Fruit fly (Drosophila melanogaster): ENCODE results near the gene CG6770.
A peak's percentile ranks its signal among the peaks of the same experiment; 100 is the strongest.

The CG6770 gene

DNA sequence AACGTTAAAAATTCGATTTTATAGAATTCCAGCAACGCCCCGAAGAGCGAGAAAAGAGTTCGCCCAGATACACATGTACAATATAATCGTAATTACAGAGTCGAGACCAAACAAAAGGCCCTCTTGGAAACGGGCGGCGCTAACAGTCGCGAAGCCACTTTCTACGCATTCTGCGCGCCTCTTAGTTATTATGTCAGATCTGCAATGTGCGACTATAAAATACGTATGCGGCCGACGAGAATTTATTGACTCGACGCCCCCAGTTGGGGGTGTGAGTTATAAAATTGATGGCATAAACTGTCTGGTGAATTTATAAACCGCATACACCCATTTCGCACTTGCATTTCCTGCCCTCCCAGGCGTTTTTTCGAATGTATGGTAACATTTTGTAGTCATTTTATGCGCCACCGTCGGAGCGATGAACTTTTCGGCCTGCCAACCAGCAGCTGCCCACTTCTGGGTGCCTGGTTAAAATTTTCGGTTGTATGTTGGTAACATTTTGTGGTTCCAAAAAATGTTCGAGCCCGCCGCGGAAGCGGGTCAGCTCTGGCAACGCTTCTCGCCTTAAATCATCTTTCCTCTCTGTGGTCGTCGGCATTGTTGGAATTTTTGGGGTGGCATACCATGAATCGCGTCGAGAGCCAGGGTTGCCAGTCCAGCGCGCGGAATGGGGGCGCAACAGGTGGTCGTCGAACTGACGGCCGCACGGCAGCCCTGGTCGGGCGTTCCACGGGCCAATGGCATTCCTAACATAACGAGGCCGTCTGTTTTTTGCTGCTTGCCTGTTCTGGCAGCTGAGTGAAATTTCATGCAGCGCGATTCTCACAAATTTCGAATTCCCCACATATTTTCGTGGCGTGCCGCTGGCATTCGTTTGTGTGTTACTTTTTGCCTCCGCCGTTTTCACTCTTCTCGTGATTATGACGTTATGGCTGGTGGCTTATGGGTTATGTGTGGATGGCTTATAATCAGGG, 33.9 kb downstream of the CG6770 start (continued):
- TF ChIP-seq Usf (GFP tag; optimal IDR thresholded peaks at IDR 0.05): peak; percentile 30
- peak; percentile 48 for TF ChIP-seq ewg (GFP tag; optimal IDR thresholded peaks at IDR 0.05)
- peak in 1 of 3 experiments; percentile 74 for TF ChIP-seq Stat92E (GFP tag; optimal IDR thresholded peaks at IDR 0.05)
- TF ChIP-seq D19A (tag; optimal IDR thresholded peaks at IDR 0.05): peak; percentile 67
- TF ChIP-seq CG1602 (GFP tag; optimal IDR thresholded peaks at IDR 0.05): no peak
- TF ChIP-seq vfl (GFP tag; optimal IDR thresholded peaks at IDR 0.05): peak; percentile 18
- peak; percentile 88 for TF ChIP-seq nom (GFP tag; optimal IDR thresholded peaks at IDR 0.05)
- TF ChIP-seq Neu2 (GFP tag; optimal IDR thresholded peaks at IDR 0.05; ENCODE audit: borderline replicate concordance): peak; percentile 13
- peak; percentile 70 for TF ChIP-seq NC2β (GFP tag; optimal IDR thresholded peaks at IDR 0.05)
- TF ChIP-seq Fer1 (GFP tag; optimal IDR thresholded peaks at IDR 0.05): peak; percentile 90
- peak; percentile 91 for TF ChIP-seq CG33213 (GFP tag; optimal IDR thresholded peaks at IDR 0.05)
- peak; percentile 73 for TF ChIP-seq CG17359 (tag; optimal IDR thresholded peaks at IDR 0.05)
- no peak for TF ChIP-seq Gsc (GFP tag; IDR thresholded peaks at IDR 0.05)
- TF ChIP-seq Dfd (GFP tag; optimal IDR thresholded peaks at IDR 0.05): no peak
- TF ChIP-seq CG3838 (GFP tag; optimal IDR thresholded peaks at IDR 0.05): peak; percentile 46
- TF ChIP-seq Atf3 (GFP tag; optimal IDR thresholded peaks at IDR 0.05): peak; percentile 2
- no peak for TF ChIP-seq usp (GFP tag; optimal IDR thresholded peaks at IDR 0.05)
- TF ChIP-seq chn (GFP tag; optimal IDR thresholded peaks at IDR 0.05): peak; percentile 78
- TF ChIP-seq Kr (GFP tag; optimal IDR thresholded peaks at IDR 0.05): peak; percentile 92
- peak; percentile 77 for TF ChIP-seq repo (GFP tag; optimal IDR thresholded peaks at IDR 0.05)
- TF ChIP-seq CG16813 (GFP tag; IDR thresholded peaks at IDR 0.05; ENCODE audit: partially characterized antibody): no peak
- peak; percentile 35 for TF ChIP-seq Dip3 (GFP tag; optimal IDR thresholded peaks at IDR 0.05)
- peak; percentile 69 for TF ChIP-seq CG9609 (GFP tag; optimal IDR thresholded peaks at IDR 0.05)
- peak; percentile 51 for TF ChIP-seq tap (tag; optimal IDR thresholded peaks at IDR 0.05)
- TF ChIP-seq CG18262 (tag; optimal IDR thresholded peaks at IDR 0.05): peak; percentile 36
- TF ChIP-seq CG12744 (GFP tag; optimal IDR thresholded peaks at IDR 0.05): peak; percentile 63
- no peak for TF ChIP-seq CG3847 (GFP tag; IDR thresholded peaks at IDR 0.05)
- no peak for TF ChIP-seq CG31441 (GFP tag; IDR thresholded peaks at IDR 0.05)
- TF ChIP-seq nerfin-1 (tag; optimal IDR thresholded peaks at IDR 0.05): peak; percentile 100
- TF ChIP-seq CG1529 (GFP tag; optimal IDR thresholded peaks at IDR 0.05): peak; percentile 42
- TF ChIP-seq Scr (GFP tag; IDR thresholded peaks at IDR 0.05; ENCODE audit: partially characterized antibody): no peak
- no peak for TF ChIP-seq yki (optimal IDR thresholded peaks at IDR 0.05)
- no peak for TF ChIP-seq CG8290 (GFP tag; optimal IDR thresholded peaks at IDR 0.05)
- peak; percentile 15 to 96 for TF ChIP-seq CG8290 (tag; optimal IDR thresholded peaks at IDR 0.05)
- peak; percentile 49 for TF ChIP-seq CG17385 (GFP tag; optimal IDR thresholded peaks at IDR 0.05)
- TF ChIP-seq pros (GFP tag; optimal IDR thresholded peaks at IDR 0.05): peak; percentile 72
- peak; percentile 58 for TF ChIP-seq CG1233 (GFP tag; optimal IDR thresholded peaks at IDR 0.05)
- peak; percentile 94 for TF ChIP-seq CG15514 (GFP tag; optimal IDR thresholded peaks at IDR 0.05)
- TF ChIP-seq MESR4 (GFP tag; optimal IDR thresholded peaks at IDR 0.05): peak; percentile 4
- TF ChIP-seq YL-1 (GFP tag; optimal IDR thresholded peaks at IDR 0.05): peak; percentile 44
- TF ChIP-seq CG31365 (tag; optimal IDR thresholded peaks at IDR 0.05): peak; percentile 49
- TF ChIP-seq CG6254 (GFP tag; optimal IDR thresholded peaks at IDR 0.05): peak; percentile 59
- TF ChIP-seq Hand (GFP tag; optimal IDR thresholded peaks at IDR 0.05): peak; percentile 69
- peak; percentile 44 for TF ChIP-seq CG1832 (GFP tag; optimal IDR thresholded peaks at IDR 0.05)
- TF ChIP-seq Dek (tag; optimal IDR thresholded peaks at IDR 0.05): peak; percentile 60
- peak; percentile 85 for TF ChIP-seq exex (tag; optimal IDR thresholded peaks at IDR 0.05)
- TF ChIP-seq CG18764 (GFP tag; optimal IDR thresholded peaks at IDR 0.05): no peak
- peak; percentile 77 for TF ChIP-seq zfh2 (GFP tag; optimal IDR thresholded peaks at IDR 0.05)
